Worm (Caenorhabditis elegans) whole organism, L3 larva: ENCODE measurements around the gene btb-7.

Source experiments
- R02D3.7 ChIP-seq: fragments of 150-350 bp; optimal IDR thresholded peaks from 2 replicates; lab custom pipeline; 2014; ENCODE audit warnings: missing biosample characterization, missing genetic modification characterization
- ZK546.5 ChIP-seq: sonication (generic microtip); optimal IDR thresholded peaks from 2 replicates; lab custom pipeline; 2017; ENCODE audit warnings: missing biosample characterization, missing genetic modification characterization
- aly-2 ChIP-seq: fragments of 150-350 bp; optimal IDR thresholded peaks from 2 replicates; lab custom pipeline; 2014; ENCODE audit warnings: missing biosample characterization, missing genetic modification characterization
- ceh-16 ChIP-seq: sonication (generic microtip); optimal IDR thresholded peaks from 2 replicates; lab custom pipeline; 2017; ENCODE audit warnings: missing biosample characterization, missing genetic modification characterization
- ceh-28 ChIP-seq: fragments of 150-350 bp; optimal IDR thresholded peaks from 2 replicates; lab custom pipeline; 2014; ENCODE audit warnings: missing biosample characterization, missing genetic modification reagents, missing genetic modification characterization
- ceh-82 ChIP-seq: fragments of 150-350 bp; optimal IDR thresholded peaks from 2 replicates; lab custom pipeline; 2014; ENCODE audit warnings: missing biosample characterization, missing genetic modification characterization
- ceh-9 ChIP-seq: sonication (generic microtip); optimal IDR thresholded peaks from 2 replicates; lab custom pipeline; 2018; ENCODE audit warnings: missing biosample characterization, missing genetic modification characterization
- daf-12 ChIP-seq: fragments of 150-350 bp; optimal IDR thresholded peaks from 2 replicates; lab custom pipeline; 2014; ENCODE audit warnings: missing biosample characterization, missing genetic modification reagents, missing genetic modification characterization
- elt-1 ChIP-seq: fragments of 150-350 bp; optimal IDR thresholded peaks from 2 replicates; lab custom pipeline; 2014; ENCODE audit warnings: missing biosample characterization, missing genetic modification characterization
- elt-2 ChIP-seq: sonication (generic microtip); optimal IDR thresholded peaks from 2 replicates; lab custom pipeline; 2016; ENCODE audit warnings: missing genetic modification reagents, mild to moderate bottlenecking, missing genetic modification characterization, missing compliant biosample characterization
- elt-3 ChIP-seq, 3 experiments: fragments of 150-350 bp in 1 of 3; sonication (generic microtip) in 2 of 3; optimal IDR thresholded peaks; 2 replicates in 2 of 3; 4 replicates in 1 of 3; lab custom pipeline; 2014 to 2017; ENCODE audit warnings: missing biosample characterization in 3 of 3, missing genetic modification characterization in 3 of 3
- fkh-10 ChIP-seq: sonication (generic microtip); optimal IDR thresholded peaks from 2 replicates; lab custom pipeline; 2017; ENCODE audit warnings: missing biosample characterization, missing genetic modification reagents, missing genetic modification characterization
- fkh-2 ChIP-seq: fragments of 150-350 bp; optimal IDR thresholded peaks from 2 replicates; lab custom pipeline; 2014; ENCODE audit warnings: missing biosample characterization, missing genetic modification reagents, missing genetic modification characterization
- fos-1 ChIP-seq: fragments of 150-350 bp; optimal IDR thresholded peaks from 2 replicates; lab custom pipeline; 2014; ENCODE audit warnings: missing biosample characterization, missing genetic modification characterization
- hmg-11 ChIP-seq: sonication (generic microtip); optimal IDR thresholded peaks from 2 replicates; lab custom pipeline; 2016; ENCODE audit warnings: missing genetic modification characterization, missing compliant biosample characterization
- lin-15B ChIP-seq: fragments of 150-350 bp; optimal IDR thresholded peaks from 2 replicates; lab custom pipeline; 2014; ENCODE audit warnings: missing biosample characterization, missing genetic modification characterization
- lsy-12 ChIP-seq: sonication (generic microtip); optimal IDR thresholded peaks from 2 replicates; lab custom pipeline; 2016; ENCODE audit warnings: mild to moderate bottlenecking, missing genetic modification characterization, missing compliant biosample characterization
- mdl-1 ChIP-seq: fragments of 150-350 bp; optimal IDR thresholded peaks from 2 replicates; lab custom pipeline; 2014; ENCODE audit warnings: missing biosample characterization, missing genetic modification characterization
- mml-1 ChIP-seq: fragments of 150-350 bp; sonication (generic microtip); optimal IDR thresholded peaks from 3 replicates; lab custom pipeline; 2014; ENCODE audit warnings: missing biosample characterization, missing genetic modification characterization
- nhr-11 ChIP-seq: fragments of 150-350 bp; optimal IDR thresholded peaks from 2 replicates; lab custom pipeline; 2014; ENCODE audit warnings: missing biosample characterization, missing genetic modification characterization
- nhr-12 ChIP-seq: fragments of 150-350 bp; optimal IDR thresholded peaks from 2 replicates; lab custom pipeline; 2014; ENCODE audit warnings: missing biosample characterization, missing genetic modification characterization
- nhr-23 ChIP-seq: fragments of 150-350 bp; optimal IDR thresholded peaks from 2 replicates; lab custom pipeline; 2014; ENCODE audit warnings: missing biosample characterization, missing genetic modification reagents, missing genetic modification characterization
- nhr-237 ChIP-seq: fragments of 150-350 bp; optimal IDR thresholded peaks from 2 replicates; lab custom pipeline; 2014; ENCODE audit warnings: missing biosample characterization, missing genetic modification characterization
- nhr-25 ChIP-seq: sonication (generic microtip); optimal IDR thresholded peaks from 2 replicates; lab custom pipeline; 2017; ENCODE audit warnings: missing biosample characterization, missing genetic modification characterization
- nhr-28 ChIP-seq: fragments of 150-350 bp; optimal IDR thresholded peaks from 2 replicates; lab custom pipeline; 2014; ENCODE audit warnings: missing biosample characterization, missing genetic modification characterization
- nhr-43 ChIP-seq: sonication (generic microtip); optimal IDR thresholded peaks from 2 replicates; lab custom pipeline; 2016; ENCODE audit warnings: mild to moderate bottlenecking, missing genetic modification characterization, missing compliant biosample characterization; ENCODE audit not compliant: poor library complexity, severe bottlenecking
- nhr-76 ChIP-seq: fragments of 150-350 bp; sonication (generic microtip); optimal IDR thresholded peaks from 5 replicates; lab custom pipeline; 2014; ENCODE audit warnings: missing biosample characterization, missing genetic modification characterization
- pha-4 ChIP-seq: fragments of 150-350 bp; optimal IDR thresholded peaks from 2 replicates; lab custom pipeline; 2014; ENCODE audit warnings: missing biosample characterization, missing genetic modification reagents, missing genetic modification characterization
- pqm-1 ChIP-seq: fragments of 150-350 bp; optimal IDR thresholded peaks from 2 replicates; lab custom pipeline; 2017; ENCODE audit warnings: missing biosample characterization, missing genetic modification characterization, inconsistent platforms
- sea-2 ChIP-seq: fragments of 150-350 bp; sonication (generic microtip); optimal IDR thresholded peaks from 4 replicates; lab custom pipeline; 2014; ENCODE audit warnings: missing biosample characterization, missing genetic modification reagents, missing genetic modification characterization
- snpc-4 ChIP-seq: fragments of 150-350 bp; optimal IDR thresholded peaks from 2 replicates; lab custom pipeline; 2014; ENCODE audit warnings: missing biosample characterization, missing genetic modification characterization
- tbx-2 ChIP-seq: sonication (generic microtip); optimal IDR thresholded peaks from 2 replicates; lab custom pipeline; 2016; ENCODE audit warnings: mild to moderate bottlenecking, missing genetic modification characterization, missing compliant biosample characterization
- unc-39 ChIP-seq: sonication (generic microtip); optimal IDR thresholded peaks from 4 replicates; lab custom pipeline; 2017; ENCODE audit warnings: missing biosample characterization, missing genetic modification characterization
- unc-62 ChIP-seq: fragments of 150-350 bp; sonication (generic microtip); optimal IDR thresholded peaks from 4 replicates; lab custom pipeline; 2014; ENCODE audit warnings: missing biosample characterization, missing genetic modification reagents, missing genetic modification characterization
- zag-1 ChIP-seq: fragments of 150-350 bp; optimal IDR thresholded peaks from 2 replicates; lab custom pipeline; 2014; ENCODE audit warnings: missing biosample characterization, missing genetic modification characterization
- ztf-11 ChIP-seq: fragments of 150-350 bp; optimal IDR thresholded peaks from 2 replicates; lab custom pipeline; 2014; ENCODE audit warnings: missing biosample characterization, missing genetic modification characterization
- ztf-4 ChIP-seq: fragments of 150-350 bp; optimal IDR thresholded peaks from 2 replicates; lab custom pipeline; 2014; ENCODE audit warnings: missing biosample characterization, missing genetic modification characterization

Gene btb-7

DNA sequence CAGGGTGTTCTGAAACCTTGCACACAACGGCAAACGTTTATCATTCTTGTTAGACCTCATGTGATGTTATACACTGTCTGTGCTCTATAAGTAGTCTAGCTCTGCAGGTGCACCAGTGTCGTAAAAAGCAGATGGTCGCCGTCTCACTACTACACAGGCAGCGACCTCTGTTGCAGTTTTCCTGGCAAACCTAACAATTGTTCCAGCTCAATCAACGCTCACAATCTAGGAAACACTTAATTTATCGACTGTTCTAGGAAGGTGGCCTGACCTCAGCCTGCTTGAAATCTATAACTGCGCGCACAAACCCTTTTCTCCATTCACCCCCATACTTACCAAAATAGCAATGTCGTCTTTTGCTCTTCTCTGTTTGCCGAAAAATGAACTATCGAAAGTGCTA lies 11.3 kb downstream of the btb-7 start, which contains the start of gene fbxb-11:
Gene fbxb-11 (plus strand): TSS at position 301 of the 400 bp plus-strand sequence.
- no peak for TF ChIP-seq fkh-2 (tag; lab: Kevin White, UChicago)
- no peak for TF ChIP-seq zag-1 (tag; lab: Kevin White, UChicago)
- no peak for TF ChIP-seq ZK546.5
- no peak for TF ChIP-seq elt-2 (tag; lab: Kevin White, UChicago)
- TF ChIP-seq ztf-4 (tag; lab: Kevin White, UChicago): no peak
- TF ChIP-seq elt-3 (tag; optimal IDR thresholded peaks at IDR 0.05; lab: Kevin White, UChicago): no peak
- no peak for TF ChIP-seq aly-2
- no peak for TF ChIP-seq unc-39 (tag; lab: Kevin White, UChicago)
- no peak for TF ChIP-seq nhr-76
- TF ChIP-seq R02D3.7 (tag; lab: Kevin White, UChicago): no peak
- no peak for TF ChIP-seq hmg-11 (tag; lab: Kevin White, UChicago)
- TF ChIP-seq nhr-43: no peak
- no peak for TF ChIP-seq unc-62 (GFP tag; lab: Kevin White, UChicago)
- TF ChIP-seq fkh-10 (GFP tag; lab: Kevin White, UChicago): no peak
- no peak for TF ChIP-seq ceh-16 (tag; lab: Kevin White, UChicago)
- no peak for TF ChIP-seq fos-1 (tag; lab: Kevin White, UChicago)

DNA sequence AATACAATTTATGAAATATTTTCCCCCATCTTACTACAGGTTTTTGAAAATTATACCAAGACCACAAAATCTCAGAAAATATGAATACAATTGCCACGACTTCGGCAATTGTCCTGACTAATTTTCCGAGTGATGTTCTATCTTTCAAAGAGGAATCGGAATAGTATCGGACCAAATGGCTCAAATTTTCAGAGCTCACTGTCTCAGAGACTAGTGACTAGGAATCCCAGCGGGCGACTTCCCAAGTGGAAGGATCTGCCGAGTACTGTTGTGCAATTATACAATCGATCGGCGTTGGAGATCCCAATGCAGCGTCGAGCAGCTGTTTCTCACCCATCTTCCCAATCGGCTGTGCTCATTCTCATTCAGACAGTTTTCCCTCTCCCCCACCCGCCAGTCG lies 12.7 kb downstream of the btb-7 start, which contains the start of gene F45C12.17:
Gene F45C12.17 (plus strand): TSS at position 377 of the 400 bp plus-strand sequence.
- TF ChIP-seq lin-15B (tag; lab: Kevin White, UChicago) (no peak), R02D3.7 (tag; lab: Kevin White, UChicago) (no peak), nhr-237 (no peak), fos-1 (tag; lab: Kevin White, UChicago) (no peak), ceh-9 (no peak), lsy-12 (tag; lab: Kevin White, UChicago) (no peak), fkh-10 (GFP tag; lab: Kevin White, UChicago) (no peak), aly-2 (no peak), ztf-4 (tag; lab: Kevin White, UChicago) (no peak), elt-2 (tag; lab: Kevin White, UChicago) (no peak), nhr-23 (tag; lab: Kevin White, UChicago) (no peak), ceh-16 (tag; lab: Kevin White, UChicago) (no peak), ceh-28 (no peak), nhr-25 (no peak), nhr-11 (tag; lab: Kevin White, UChicago) (no peak), daf-12 (tag; lab: Kevin White, UChicago) (no peak), sea-2 (GFP tag; lab: Kevin White, UChicago) (no peak)
- TF ChIP-seq, all 47 proteins: peak for 0

DNA sequence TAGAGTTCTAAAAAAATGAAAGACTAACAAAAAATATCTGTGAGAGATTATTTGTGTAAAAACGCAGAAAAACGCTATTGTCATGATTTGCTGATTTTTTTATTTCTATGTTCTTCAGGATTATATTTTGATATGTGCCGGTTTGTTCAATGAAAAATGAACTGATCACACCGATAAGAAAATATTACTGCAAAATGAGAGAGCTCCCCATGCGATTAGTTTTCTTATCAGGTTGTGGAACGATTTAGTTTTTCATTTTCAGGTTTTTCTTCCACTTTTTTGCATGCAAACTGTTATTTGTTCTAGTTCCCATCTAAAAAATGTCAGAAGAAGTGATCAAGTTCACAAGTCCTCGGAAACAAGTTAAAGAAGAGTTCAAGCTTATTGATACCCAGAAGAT lies 15.2 kb downstream of the btb-7 start, which contains the start of gene btb-9:
Gene btb-9 (plus strand): TSS at position 254 of the 400 bp plus-strand sequence.
- no peak for TF ChIP-seq nhr-28 (tag; lab: Kevin White, UChicago)
- TF ChIP-seq pqm-1: peak; percentile 89
- no peak for TF ChIP-seq fkh-2 (tag; lab: Kevin White, UChicago)
- peak; percentile 92 for TF ChIP-seq elt-2 (tag; lab: Kevin White, UChicago)
- TF ChIP-seq, all 47 proteins: peak for 2

DNA sequence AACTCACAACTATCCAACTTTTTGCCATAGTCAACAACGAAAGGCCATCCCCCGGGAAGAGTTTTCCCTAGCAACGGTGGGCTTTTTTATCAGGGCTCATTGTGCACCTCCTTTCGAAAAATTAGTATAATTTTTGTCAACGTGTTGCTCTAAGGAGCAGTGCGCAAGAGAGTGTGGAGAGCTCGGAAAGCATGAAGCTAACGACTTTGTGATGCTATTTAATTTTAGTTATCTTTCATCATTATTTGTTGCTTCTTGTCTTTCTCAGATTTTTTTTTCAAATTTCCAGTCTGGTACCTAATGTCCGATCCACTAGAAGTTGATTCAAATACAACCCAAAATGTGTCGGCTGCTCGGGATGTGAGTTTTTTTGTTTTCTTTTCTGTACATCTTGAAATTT lies 17.1 kb downstream of the btb-7 start, which contains the start of gene ceh-81:
Gene ceh-81 (plus strand): TSS at position 301 of the 400 bp plus-strand sequence.
- TF ChIP-seq tbx-2: no peak
- TF ChIP-seq nhr-12 (tag; lab: Kevin White, UChicago): no peak
- TF ChIP-seq ZK546.5: no peak

DNA sequence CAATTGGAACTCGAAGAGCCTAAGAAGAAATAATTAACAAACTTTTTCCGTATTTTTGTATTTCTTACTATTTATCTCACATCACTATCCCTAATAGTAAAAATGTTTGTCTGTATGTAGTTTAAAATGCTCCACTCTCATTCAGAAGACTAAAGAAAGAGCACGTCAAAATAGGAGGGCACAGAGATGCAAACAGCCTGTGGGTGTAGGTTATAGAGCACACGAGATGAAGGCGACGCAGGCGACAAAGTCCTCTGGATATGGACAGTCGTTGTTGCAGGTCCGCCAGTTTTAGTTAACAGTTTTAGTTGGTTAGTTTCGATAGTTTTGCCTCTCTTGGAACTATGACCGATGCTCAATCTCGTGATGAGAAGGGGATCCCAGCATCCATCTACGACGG lies 18.9 kb downstream of the btb-7 start, which contains the start of gene ceh-82:
Gene ceh-82 (plus strand): TSS at position 301 of the 400 bp plus-strand sequence.
- TF ChIP-seq nhr-237: no peak
- no peak for TF ChIP-seq pha-4 (tag; lab: Kevin White, UChicago)
- TF ChIP-seq elt-1 (tag; lab: Kevin White, UChicago): no peak
- no peak for TF ChIP-seq nhr-25
- TF ChIP-seq ceh-28: no peak
- TF ChIP-seq nhr-23 (tag; lab: Kevin White, UChicago): no peak
- no peak for TF ChIP-seq nhr-12 (tag; lab: Kevin White, UChicago)
- no peak for TF ChIP-seq ceh-9
- no peak for TF ChIP-seq fkh-2 (tag; lab: Kevin White, UChicago)
- TF ChIP-seq sea-2 (GFP tag; lab: Kevin White, UChicago): no peak
- no peak for TF ChIP-seq mdl-1
- no peak for TF ChIP-seq mml-1
- no peak for TF ChIP-seq ceh-82 (tag; lab: Kevin White, UChicago)
- TF ChIP-seq aly-2: no peak
- TF ChIP-seq snpc-4 (tag; lab: Kevin White, UChicago): no peak
- TF ChIP-seq ztf-11 (tag; lab: Kevin White, UChicago): no peak
- TF ChIP-seq, all 47 proteins: peak for 0
